Worm (Caenorhabditis elegans): ENCODE results near the gene tiar-1.

The tiar-1 gene

ce11 chrII:5719848-5720247 is 5.2 kb upstream of the tiar-1 start, which contains the start of gene damt-1:
Gene damt-1, plus strand, starts transcription at chrII:5720148.
- TF ChIP-seq ceh-79 (tag; optimal IDR thresholded peaks at IDR 0.05) (no peak), lin-35 (GFP tag; optimal IDR thresholded peaks at IDR 0.05) (no peak), snpc-4 (GFP tag; optimal IDR thresholded peaks at IDR 0.05) (no peak), snpc-4 (tag; optimal IDR thresholded peaks at IDR 0.05) (no peak)

- TF ChIP-seq F52B5.7 (tag; optimal IDR thresholded peaks at IDR 0.05) (no peak), somi-1 (GFP tag; optimal IDR thresholded peaks at IDR 0.05) (no peak), dpff-1 (tag; optimal IDR thresholded peaks at IDR 0.05) (no peak), mel-28 (tag; optimal IDR thresholded peaks at IDR 0.05; ENCODE audit: borderline replicate concordance) (no peak), cebp-1 (GFP tag; IDR thresholded peaks at IDR 0.05) (no peak), cebp-1 (tag; optimal IDR thresholded peaks at IDR 0.05) (no peak), lin-40 (tag; optimal IDR thresholded peaks at IDR 0.05) (no peak), hmg-1.2 (GFP tag; IDR thresholded peaks at IDR 0.05) (no peak), ekl-4 (GFP tag; IDR thresholded peaks at IDR 0.05) (no peak), F10E7.11 (tag; optimal IDR thresholded peaks at IDR 0.05) (no peak), nfya-2 (GFP tag; IDR thresholded peaks at IDR 0.05) (no peak)
Measured at ce11 chrII:5717831-5718230, 3.2 kb upstream of the tiar-1 start, which contains the start of gene zipt-3. Gene zipt-3, plus strand, starts transcription at chrII:5718131.

- TF ChIP-seq egl-44 (GFP tag; IDR thresholded peaks at IDR 0.05) (no peak), aptf-3 (GFP tag; IDR thresholded peaks at IDR 0.05) (no peak), nhr-80 (tag; optimal IDR thresholded peaks at IDR 0.05) (peak; percentile 27), madf-3 (GFP tag; IDR thresholded peaks at IDR 0.05) (0 out of 2 replicates have a peak, but pooled peaks have one; percentile 28), sea-2 (GFP tag; IDR thresholded peaks at IDR 0.05) (no peak)
Measured at ce11 chrII:5715745-5716357, 1.2 kb upstream of the tiar-1 start, which contains the start of the genes C18A3.10 and C18A3.3. Gene C18A3.10, minus strand, starts transcription at chrII:5715845. Gene C18A3.3, plus strand, starts transcription at chrII:5716307.

- TF ChIP-seq cebp-1 (GFP tag; IDR thresholded peaks at IDR 0.05) (no peak), cebp-1 (tag; optimal IDR thresholded peaks at IDR 0.05) (peak; percentile 24), repo-1 (tag; optimal IDR thresholded peaks at IDR 0.05) (no peak), unc-130 (GFP tag; optimal IDR thresholded peaks at IDR 0.05) (no peak), sdz-38 (tag; optimal IDR thresholded peaks at IDR 0.05) (no peak), Y67H2A.10 (GFP tag; conservative IDR thresholded peaks at IDR 0.05) (no peak), dox-1 (GFP tag; IDR thresholded peaks at IDR 0.05) (no peak), ztf-26 (tag; optimal IDR thresholded peaks at IDR 0.05) (no peak), lir-1 (GFP tag; conservative IDR thresholded peaks at IDR 0.05) (no peak), K12H6.12 (tag; optimal IDR thresholded peaks at IDR 0.05) (no peak), die-1 (tag; optimal IDR thresholded peaks at IDR 0.05) (no peak), rcor-1 (GFP tag; IDR thresholded peaks at IDR 0.05) (no peak; the same call in 1 of the 2 replicates), F52B5.7 (tag; optimal IDR thresholded peaks at IDR 0.05) (peak; percentile 43), bed-2 (GFP tag; IDR thresholded peaks at IDR 0.05) (no peak), lin-26 (GFP tag; IDR thresholded peaks at IDR 0.05) (peak; percentile 38; the same call in 1 of the 2 replicates), nfya-1 (tag; optimal IDR thresholded peaks at IDR 0.05; ENCODE audit: borderline replicate concordance, insufficient read depth) (no peak), akir-1 (GFP tag; optimal IDR thresholded peaks at IDR 0.05) (no peak), nfyb-1 (GFP tag; IDR thresholded peaks at IDR 0.05) (peak; percentile 58; the same call in 1 of the 2 replicates), mes-4 (tag; optimal IDR thresholded peaks at IDR 0.05) (no peak), rec-8 (tag; optimal IDR thresholded peaks at IDR 0.05) (no peak), hrde-1 (tag; optimal IDR thresholded peaks at IDR 0.05; ENCODE audit: borderline replicate concordance) (peak; percentile 68), zfh-2 (GFP tag; conservative IDR thresholded peaks at IDR 0.05) (no peak), pha-4 (tag; optimal IDR thresholded peaks at IDR 0.05) (no peak), ceh-58 (GFP tag; IDR thresholded peaks at IDR 0.05) (no peak), ama-1 (optimal IDR thresholded peaks at IDR 0.05) (no peak), ama-1 (GFP tag; optimal IDR thresholded peaks at IDR 0.05) (peak in 1 of 2 experiments; percentile 45), tlf-1 (GFP tag; optimal IDR thresholded peaks at IDR 0.05) (no peak)
Measured at ce11 chrII:5712126-5712525, 2.5 kb downstream of the tiar-1 start.
